Worm (Caenorhabditis elegans): ENCODE measurements around the gene T21D12.7.

- TF ChIP-seq ama-1 (optimal IDR thresholded peaks at IDR 0.05), result no peak
- TF ChIP-seq ztf-11 (tag; optimal IDR thresholded peaks at IDR 0.05), result no peak
- no peak for TF ChIP-seq nhr-11 (tag; optimal IDR thresholded peaks at IDR 0.05)
- TF ChIP-seq sem-4 (tag; optimal IDR thresholded peaks at IDR 0.05), result no peak
- TF ChIP-seq ceh-82 (tag; optimal IDR thresholded peaks at IDR 0.05), result no peak
- TF ChIP-seq snpc-4 (tag; optimal IDR thresholded peaks at IDR 0.05), result no peak
- no peak for TF ChIP-seq mab-5 (tag; optimal IDR thresholded peaks at IDR 0.05)
- TF ChIP-seq nhr-77 (tag; optimal IDR thresholded peaks at IDR 0.05), result no peak
- no peak for TF ChIP-seq R02D3.7 (tag; optimal IDR thresholded peaks at IDR 0.05)
- no peak for TF ChIP-seq fos-1 (tag; optimal IDR thresholded peaks at IDR 0.05)
- TF ChIP-seq ztf-4 (tag; optimal IDR thresholded peaks at IDR 0.05), result no peak
- no peak for TF ChIP-seq nhr-10 (tag; optimal IDR thresholded peaks at IDR 0.05)
These were observed 15.9 kb upstream of the T21D12.7 start, which contains the start of gene swt-1 for ce11 chrIV:307205-307604.
